Fruit fly (Drosophila melanogaster): ENCODE results near the gene Nha1.
A peak's percentile ranks its signal among the peaks of the same experiment; 100 is the strongest.

The Nha1 gene

DNA sequence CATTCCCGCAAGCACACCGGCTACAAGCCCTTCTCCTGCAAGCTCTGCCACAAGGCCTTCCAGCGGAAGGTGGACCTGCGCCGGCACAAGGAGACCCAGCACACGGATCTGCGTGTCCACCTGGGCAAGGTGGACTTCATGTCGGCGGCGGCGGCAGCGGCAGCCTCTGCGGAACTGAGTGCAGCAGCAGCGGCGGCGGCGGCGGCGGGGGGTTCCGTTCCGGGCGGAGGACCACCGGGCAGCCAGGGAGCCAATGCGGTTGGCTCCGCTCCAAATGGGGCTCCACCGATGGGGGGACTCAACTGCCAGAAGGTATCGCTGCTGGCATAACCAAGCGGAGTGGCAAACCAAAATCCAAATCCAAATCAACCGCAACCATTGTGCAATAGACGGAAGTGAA, 32.4 kb downstream of the Nha1 start:
- no peak for TF ChIP-seq noc (tag; optimal IDR thresholded peaks at IDR 0.05)

- TF ChIP-seq noc (tag; optimal IDR thresholded peaks at IDR 0.05): no peak
These were observed 34.1 kb downstream of the Nha1 start for dm6 chr2L:6836114-6836513.

dm6 chr2L:6833661-6834073, 36.5 kb downstream of the Nha1 start:
- TF ChIP-seq noc (tag; optimal IDR thresholded peaks at IDR 0.05): no peak

- no peak for TF ChIP-seq noc (tag; optimal IDR thresholded peaks at IDR 0.05)
These were observed 39.9 kb downstream of the Nha1 start for dm6 chr2L:6830264-6830729.

- peak; percentile 73 for TF ChIP-seq noc (tag; optimal IDR thresholded peaks at IDR 0.05)
These were observed 42.5 kb downstream of the Nha1 start for dm6 chr2L:6827558-6828122.

DNA sequence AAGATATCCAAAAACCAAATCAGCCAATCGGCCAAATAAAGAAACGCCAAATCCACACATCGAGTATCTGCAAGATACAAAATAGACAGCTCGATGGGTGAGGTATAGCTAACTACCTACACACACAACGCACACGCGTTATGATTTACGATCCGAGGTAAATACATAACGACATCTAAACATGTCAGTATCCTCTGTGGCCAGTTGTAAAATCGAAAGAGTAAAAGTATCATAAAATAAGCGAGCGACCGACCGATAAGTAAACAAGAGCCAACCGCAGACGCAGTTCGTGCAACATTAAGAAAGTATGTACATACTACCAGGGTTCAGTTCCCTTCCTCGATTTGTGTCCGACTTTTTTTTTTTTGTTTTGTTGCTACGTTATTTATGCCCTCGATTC, 43.9 kb downstream of the Nha1 start:
- no peak for TF ChIP-seq noc (tag; optimal IDR thresholded peaks at IDR 0.05)

dm6 chr2L:6822044-6822443, 48.1 kb downstream of the Nha1 start:
- TF ChIP-seq noc (tag; optimal IDR thresholded peaks at IDR 0.05): no peak

DNA sequence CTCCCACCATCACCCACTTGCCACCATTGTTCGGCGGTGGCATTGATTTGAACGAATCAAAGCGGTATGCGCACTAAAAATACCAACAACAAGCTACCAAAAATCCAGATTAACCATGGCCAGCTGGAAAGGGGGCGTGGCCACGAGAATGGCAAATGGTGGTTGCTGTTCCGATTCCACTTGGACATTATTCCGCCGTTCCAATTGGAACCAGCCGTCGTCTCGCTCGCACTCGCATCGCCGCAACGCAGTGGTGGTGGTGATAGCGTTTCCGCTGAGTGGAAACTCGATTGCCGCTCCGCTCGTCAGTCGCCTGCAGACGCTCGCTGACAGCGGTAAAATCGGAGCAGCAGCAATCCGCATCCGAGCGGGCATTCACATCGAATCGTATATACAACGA, 48.6 kb downstream of the Nha1 start, which contains the start of gene sens-2:
Gene sens-2 (plus strand): TSS at position 304 of the 400 bp plus-strand sequence.
- no peak for TF ChIP-seq noc (tag; optimal IDR thresholded peaks at IDR 0.05)

DNA sequence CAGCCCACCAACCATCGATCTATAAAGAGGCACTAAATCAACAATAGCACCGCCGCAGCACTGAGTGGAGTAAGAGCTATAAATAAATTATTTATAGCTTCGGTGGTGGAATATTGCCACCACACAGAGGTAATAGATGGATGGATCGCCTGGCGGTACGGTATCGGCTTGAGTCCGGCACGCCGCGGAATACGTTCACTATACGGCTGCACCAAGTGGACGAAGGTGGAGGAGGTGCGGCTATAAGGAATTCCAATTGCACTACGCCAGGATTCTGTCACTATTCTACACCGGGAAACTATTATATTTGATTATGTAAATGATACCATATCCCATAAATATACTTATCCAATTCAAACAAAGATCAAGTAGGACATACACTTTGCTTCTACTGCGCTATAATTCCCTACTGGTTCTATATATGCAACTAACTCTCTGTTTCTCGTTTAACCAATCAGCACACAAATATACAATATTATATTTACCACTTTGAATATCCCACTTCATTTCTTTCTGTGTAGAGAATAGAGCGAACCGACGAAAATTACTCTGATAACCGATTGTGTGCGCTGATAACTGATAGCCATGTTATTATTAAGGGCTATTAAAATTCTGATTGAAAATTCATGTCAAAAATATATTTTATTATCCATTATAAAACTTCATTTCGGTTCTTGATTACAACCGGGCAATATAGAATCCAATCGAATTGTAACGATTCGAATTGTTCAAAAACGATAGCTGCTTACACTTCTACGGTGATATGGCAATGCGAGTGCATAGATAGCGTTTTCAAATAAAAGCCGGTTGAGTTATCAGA, 50.7 kb downstream of the Nha1 start:
- peak; percentile 15 for TF ChIP-seq noc (tag; optimal IDR thresholded peaks at IDR 0.05)

DNA sequence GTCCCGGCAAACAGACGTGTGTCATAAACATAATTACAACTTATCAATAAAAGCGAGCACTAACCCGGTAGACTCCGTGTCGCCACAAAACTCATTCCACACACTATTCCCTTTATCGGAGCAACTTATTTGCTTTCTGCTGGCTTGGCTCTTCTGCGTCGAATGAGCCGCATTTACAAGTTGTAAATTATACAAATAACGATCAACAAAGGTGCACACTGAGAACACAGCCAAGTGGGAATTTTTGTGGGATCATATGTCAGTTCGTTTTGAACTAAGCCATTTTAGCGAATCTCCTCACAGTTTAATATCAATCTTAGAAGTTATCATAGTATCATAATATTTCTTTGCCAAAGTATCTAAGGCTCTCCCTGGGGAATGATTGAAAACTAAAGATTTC, 51.8 kb downstream of the Nha1 start:
- no peak for TF ChIP-seq noc (tag; optimal IDR thresholded peaks at IDR 0.05)

DNA sequence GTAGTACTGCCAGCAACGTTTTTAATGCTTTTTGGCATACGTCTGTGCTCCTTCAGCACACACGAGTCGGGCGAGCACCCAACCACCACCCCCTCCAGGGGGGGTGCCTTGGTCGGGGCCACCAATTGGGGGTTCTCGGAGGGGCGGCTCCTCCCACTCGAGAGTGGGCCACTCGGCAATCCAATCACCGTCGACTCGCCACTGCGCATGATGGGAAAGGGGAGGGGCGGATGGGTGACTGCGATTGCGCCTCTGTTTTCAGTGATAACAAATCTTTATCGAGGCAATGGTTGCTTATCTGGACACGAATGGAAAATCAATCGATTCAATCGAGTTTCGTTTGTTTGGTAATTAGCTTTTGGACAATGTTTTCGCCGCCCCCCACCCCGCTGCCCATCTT, 52.7 kb downstream of the Nha1 start:
- TF ChIP-seq noc (tag; optimal IDR thresholded peaks at IDR 0.05): no peak

Measured in whole organism, larva.